Fruit fly (Drosophila melanogaster) S2 (cell line): ENCODE measurements around the gene mtgo.

ENCODE experiments used
- CG8478 ChIP-seq: fragments of >200 bp; optimal IDR thresholded peaks from 2 replicates; lab custom pipeline; 2018
- CTCF ChIP-seq, 2 experiments: fragments of >200 bp; optimal IDR thresholded peaks; 2 replicates each; lab custom pipeline; 2018

DNA sequence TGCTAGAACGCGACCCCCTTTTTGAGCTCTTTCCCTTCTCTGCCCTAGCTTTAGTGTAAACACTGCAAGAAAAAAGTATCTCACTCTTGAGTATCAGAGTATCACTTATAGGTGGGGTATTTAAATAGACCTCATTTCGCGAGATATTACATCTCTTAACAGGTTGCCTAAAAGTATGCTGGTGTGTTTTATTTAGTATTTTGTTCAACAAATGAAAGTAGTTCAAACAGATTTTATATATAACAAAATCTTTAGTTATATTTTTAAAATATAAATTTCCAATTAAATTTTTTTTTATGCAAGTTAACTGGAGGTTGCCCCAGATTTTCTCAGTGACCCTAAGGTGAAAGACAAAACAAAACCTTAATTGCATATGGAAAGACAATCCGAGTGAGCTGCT is 46.7 kb downstream of the mtgo start:
- TF ChIP-seq CG8478 (lab: Kevin White, UChicago) (no peak), CTCF (optimal IDR thresholded peaks at IDR 0.05; lab: Kevin White, UChicago) (no peak)
